Worm (Caenorhabditis elegans): Measurements from ENCODE around the gene ZC317.6.

ce11 chrV:5439068-5439467, 29.3 kb downstream of the ZC317.6 start, which contains the start of gene snpc-1.3:
- no peak for TF ChIP-seq F13C5.2 (tag; optimal IDR thresholded peaks at IDR 0.05)
- TF ChIP-seq scrt-1 (GFP tag; IDR thresholded peaks at IDR 0.05): no peak
- TF ChIP-seq ama-1 (optimal IDR thresholded peaks at IDR 0.05): no peak
